Worm (Caenorhabditis elegans): Measurements from ENCODE around the gene K07C11.8.

- TF ChIP-seq ztf-29 (GFP tag; IDR thresholded peaks at IDR 0.05): no peak
- no peak for TF ChIP-seq flt-1 (GFP tag; IDR thresholded peaks at IDR 0.05)
- no peak for TF ChIP-seq ztf-23 (GFP tag; IDR thresholded peaks at IDR 0.05)
- no peak for TF ChIP-seq cog-1 (tag; optimal IDR thresholded peaks at IDR 0.05)
- TF ChIP-seq ref-1 (GFP tag; conservative IDR thresholded peaks at IDR 0.05): no peak
- TF ChIP-seq med-1 (GFP tag; optimal IDR thresholded peaks at IDR 0.05; ENCODE audit: insufficient read depth): no peak
- no peak for TF ChIP-seq tab-1 (GFP tag; IDR thresholded peaks at IDR 0.05)
These were observed 25.1 kb upstream of the K07C11.8 start, which contains the start of gene C16D9.4 for ce11 chrV:8242798-8243197.
